Fruit fly (Drosophila melanogaster) whole organism, wandering third instar larva: ENCODE measurements around the gene gnu.

ENCODE experiments used
- Hr78 ChIP-seq: fragments of >200 bp; optimal IDR thresholded peaks from 2 replicates; lab custom pipeline; 2017; ENCODE audit warnings: missing biosample characterization, missing genetic modification characterization
- N ChIP-seq: fragments of >200 bp; optimal IDR thresholded peaks from 2 replicates; lab custom pipeline; 2018; ENCODE audit warnings: missing biosample characterization, missing external identifiers, missing genetic modification characterization
- Sp1 ChIP-seq: fragments of 200-800 bp; sonication (Bioruptor generic); optimal IDR thresholded peaks from 3 replicates; lab custom pipeline; 2019; ENCODE audit warnings: missing biosample characterization, mild to moderate bottlenecking, missing genetic modification characterization, moderate library complexity

DNA sequence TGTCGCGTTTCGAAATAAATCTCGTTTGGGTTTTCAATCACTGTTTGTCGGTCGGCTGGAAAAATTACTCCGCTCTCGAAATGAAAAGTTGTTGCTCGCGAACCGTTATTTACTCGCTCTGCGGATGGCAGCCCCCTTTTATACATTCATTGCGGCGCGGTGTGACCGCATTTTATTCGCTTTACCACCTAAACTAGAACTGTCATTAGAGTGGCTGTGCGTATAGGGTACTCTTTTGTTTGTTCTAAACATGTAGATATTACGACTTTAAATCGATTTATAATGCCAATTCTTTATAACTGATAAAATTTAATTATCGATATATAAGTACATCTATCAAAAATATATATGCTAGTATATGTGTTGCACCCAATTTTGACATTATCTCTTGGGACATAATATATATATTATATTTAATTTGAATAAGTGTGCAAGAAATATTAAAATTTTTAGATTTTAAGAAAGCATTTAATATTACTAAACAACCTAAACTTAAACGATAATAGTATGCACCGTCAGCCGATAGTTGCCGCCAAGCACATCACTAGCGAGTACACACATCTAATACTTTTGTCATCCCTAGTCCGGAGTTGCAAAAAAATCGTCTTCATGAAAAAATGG, 16.8 kb downstream of the gnu start, which contains the start of the genes bmm and Tdrd3:
- TF ChIP-seq Sp1 (GFP tag; lab: Kevin White, UChicago) (peak; percentile 87), Hr78 (no peak), N (no peak)
